Worm (Caenorhabditis elegans) whole organism, mixed stage, embryonic: ENCODE data around the gene K11D12.14.

Experiments
- drap-1 ChIP-seq: fragments of 200-800 bp; sonication (Bioruptor generic); optimal IDR thresholded peaks from 3 replicates; lab custom pipeline; 2018; ENCODE audit warnings: mild to moderate bottlenecking, missing genetic modification characterization, missing compliant biosample characterization
- elt-1 ChIP-seq: sonication (generic microtip); optimal IDR thresholded peaks from 2 replicates; lab custom pipeline; 2017; ENCODE audit warnings: missing genetic modification characterization, mild to moderate bottlenecking, missing compliant biosample characterization, antibody characterized with exemption, moderate library complexity, borderline replicate concordance; ENCODE audit not compliant: insufficient read depth
- elt-3 ChIP-seq: fragments of 150-350 bp; optimal IDR thresholded peaks from 2 replicates; lab custom pipeline; 2014; ENCODE audit warnings: missing biosample characterization, missing genetic modification characterization
- lin-13 ChIP-seq: fragments of 150-350 bp; optimal IDR thresholded peaks from 2 replicates; lab custom pipeline; 2014; ENCODE audit warnings: missing biosample characterization, missing genetic modification characterization
- lsy-2 ChIP-seq: fragments of 150-350 bp; optimal IDR thresholded peaks from 2 replicates; lab custom pipeline; 2014; ENCODE audit warnings: missing biosample characterization, missing genetic modification characterization
- nhr-237 ChIP-seq: fragments of 150-350 bp; optimal IDR thresholded peaks from 2 replicates; lab custom pipeline; 2014; ENCODE audit warnings: missing biosample characterization, missing genetic modification characterization
- nhr-76 ChIP-seq: sonication (generic microtip); optimal IDR thresholded peaks from 2 replicates; lab custom pipeline; 2017; ENCODE audit warnings: missing biosample characterization, missing genetic modification characterization
- pha-4 ChIP-seq: fragments of 150-350 bp; optimal IDR thresholded peaks from 2 replicates; lab custom pipeline; 2018; ENCODE audit warnings: missing biosample characterization, missing genetic modification reagents, missing genetic modification characterization
- tbx-8 ChIP-seq: fragments of 200-800 bp; sonication (Bioruptor generic); optimal IDR thresholded peaks from 2 replicates; lab custom pipeline; 2018; ENCODE audit warnings: mild to moderate bottlenecking, missing genetic modification characterization, moderate library complexity, missing compliant biosample characterization
- unc-62 ChIP-seq: fragments of 150-350 bp; optimal IDR thresholded peaks from 2 replicates; lab custom pipeline; 2014; ENCODE audit warnings: missing biosample characterization, missing genetic modification reagents, missing genetic modification characterization

ce11 chrV:5023355-5023754 is 26.1 kb upstream of the K11D12.14 start:
- TF ChIP-seq drap-1 (GFP tag; lab: Kevin White, UChicago) = no peak
- no peak for TF ChIP-seq lsy-2 (tag; lab: Kevin White, UChicago)
- TF ChIP-seq unc-62 = no peak
- TF ChIP-seq tbx-8 (GFP tag; lab: Kevin White, UChicago) = no peak
- no peak for TF ChIP-seq lin-13 (tag; lab: Kevin White, UChicago)
- no peak for TF ChIP-seq elt-1 (tag; lab: Kevin White, UChicago)
- no peak for TF ChIP-seq elt-3
- TF ChIP-seq pha-4 = no peak
- no peak for TF ChIP-seq nhr-237 (tag; lab: Kevin White, UChicago)
- TF ChIP-seq nhr-76 (tag; lab: Kevin White, UChicago) = no peak
